Fruit fly (Drosophila melanogaster): ENCODE measurements around the gene swm.

Gene swm

DNA sequence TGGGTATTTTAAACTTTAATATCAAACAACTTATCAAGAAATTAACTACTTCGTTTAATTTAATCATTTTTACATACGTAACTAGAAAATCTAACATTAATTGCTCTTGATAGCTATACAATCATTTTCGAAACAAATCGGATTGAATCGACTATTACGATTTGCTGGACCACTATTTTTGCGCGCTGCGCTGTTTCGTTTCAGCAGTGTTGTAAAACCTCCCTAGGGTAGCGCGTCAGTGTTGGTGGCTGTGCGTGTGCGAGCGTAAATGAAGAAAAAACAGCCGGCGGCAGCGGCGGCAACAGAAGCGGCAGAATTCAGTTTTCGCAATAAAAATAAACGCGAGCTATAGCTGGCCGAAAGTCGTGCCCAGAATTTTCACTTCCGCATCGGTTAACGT is 40.2 kb downstream of the swm start, which contains the start of gene CG33116 (continued):
- no peak for TF ChIP-seq crol (GFP tag; IDR thresholded peaks at IDR 0.05)
- TF ChIP-seq CG17359 (tag; optimal IDR thresholded peaks at IDR 0.05), result peak; percentile 80
- peak; percentile 81 for TF ChIP-seq pho (GFP tag; optimal IDR thresholded peaks at IDR 0.05)
- no peak for TF ChIP-seq pita (GFP tag; optimal IDR thresholded peaks at IDR 0.05)
- TF ChIP-seq CG17385 (GFP tag; optimal IDR thresholded peaks at IDR 0.05), result peak; percentile 78
- TF ChIP-seq CG17186 (GFP tag; optimal IDR thresholded peaks at IDR 0.05), result peak; percentile 70
- peak; percentile 70 for TF ChIP-seq Atf3 (GFP tag; optimal IDR thresholded peaks at IDR 0.05)
- no peak for TF ChIP-seq Tbp (GFP tag; optimal IDR thresholded peaks at IDR 0.05)
- peak; percentile 10; the same call in 1 of the 2 replicates for TF ChIP-seq Ravus (GFP tag; IDR thresholded peaks at IDR 0.05)
- TF ChIP-seq Pdp1 (GFP tag; optimal IDR thresholded peaks at IDR 0.05), result peak; percentile 77 to 80
- TF ChIP-seq hbn (GFP tag; IDR thresholded peaks at IDR 0.05; ENCODE audit: partially characterized antibody), result peak; percentile 42; the same call in 1 of the 2 replicates
- peak; percentile 62 for TF ChIP-seq CG6254 (GFP tag; optimal IDR thresholded peaks at IDR 0.05)
- peak; percentile 56 for TF ChIP-seq Nf-YB (GFP tag; optimal IDR thresholded peaks at IDR 0.05)
- TF ChIP-seq ab (GFP tag; optimal IDR thresholded peaks at IDR 0.05), result peak; percentile 26
- TF ChIP-seq grn (GFP tag; optimal IDR thresholded peaks at IDR 0.05), result peak; percentile 25
- TF ChIP-seq CG13424 (tag; optimal IDR thresholded peaks at IDR 0.05), result peak; percentile 76
- TF ChIP-seq CG17568 (GFP tag; optimal IDR thresholded peaks at IDR 0.05), result peak; percentile 72
- peak; percentile 30 for TF ChIP-seq CG6683 (GFP tag; optimal IDR thresholded peaks at IDR 0.05)
- TF ChIP-seq nom (GFP tag; optimal IDR thresholded peaks at IDR 0.05), result peak; percentile 70
- TF ChIP-seq Antp (GFP tag; optimal IDR thresholded peaks at IDR 0.05), result peak; percentile 88
- TF ChIP-seq pan (optimal IDR thresholded peaks at IDR 0.05), result no peak
- TF ChIP-seq pan (GFP tag; optimal IDR thresholded peaks at IDR 0.05 in 1 of 2, IDR thresholded peaks at IDR 0.05 in 1 of 2), result peak in 1 of 2 experiments; percentile 80
- TF ChIP-seq Rfx (GFP tag; IDR thresholded peaks at IDR 0.05), result peak; percentile 92
- peak; percentile 51 for TF ChIP-seq cato (GFP tag; optimal IDR thresholded peaks at IDR 0.05; ENCODE audit: borderline replicate concordance)
- TF ChIP-seq Rx (GFP tag; IDR thresholded peaks at IDR 0.05), result peak; percentile 65
- no peak for TF ChIP-seq hb (GFP tag; IDR thresholded peaks at IDR 0.05; ENCODE audit: partially characterized antibody)
- TF ChIP-seq Chrac-16 (GFP tag; optimal IDR thresholded peaks at IDR 0.05), result peak; percentile 81
- peak; percentile 79 for TF ChIP-seq HHEX (GFP tag; optimal IDR thresholded peaks at IDR 0.05)
- peak; percentile 78 for TF ChIP-seq B-H2 (GFP tag; optimal IDR thresholded peaks at IDR 0.05)
- peak; percentile 61 for TF ChIP-seq CG16815 (GFP tag; optimal IDR thresholded peaks at IDR 0.05)
- no peak for TF ChIP-seq Trl (optimal IDR thresholded peaks at IDR 0.05)
- TF ChIP-seq Trl (GFP tag; optimal IDR thresholded peaks at IDR 0.05), result peak; percentile 88
- TF ChIP-seq eyg (GFP tag; optimal IDR thresholded peaks at IDR 0.05), result peak; percentile 47
- peak; percentile 90 for TF ChIP-seq chn (GFP tag; optimal IDR thresholded peaks at IDR 0.05)
- TF ChIP-seq tna (GFP tag; IDR thresholded peaks at IDR 0.05; ENCODE audit: partially characterized antibody), result no peak
- TF ChIP-seq CG13775 (GFP tag; optimal IDR thresholded peaks at IDR 0.05), result peak; percentile 74
- TF ChIP-seq ken (GFP tag; IDR thresholded peaks at IDR 0.05), result peak; percentile 84
- peak; percentile 70 for TF ChIP-seq da (GFP tag; optimal IDR thresholded peaks at IDR 0.05)
- peak; percentile 78 for TF ChIP-seq rib (GFP tag; IDR thresholded peaks at IDR 0.05)
- TF ChIP-seq Bdp1 (GFP tag; optimal IDR thresholded peaks at IDR 0.05), result peak; percentile 70
- TF ChIP-seq esg (GFP tag; conservative IDR thresholded peaks at IDR 0.05), result no peak
- peak; percentile 30 for TF ChIP-seq CTCF (GFP tag; optimal IDR thresholded peaks at IDR 0.05)
- no peak for TF ChIP-seq CG7928 (GFP tag; optimal IDR thresholded peaks at IDR 0.05)
- peak; percentile 60 for TF ChIP-seq CG11398 (GFP tag; optimal IDR thresholded peaks at IDR 0.05)
- 0 out of 2 replicates have a peak, but pooled peaks have one; percentile 32 for TF ChIP-seq CG10959 (GFP tag; IDR thresholded peaks at IDR 0.05)
- TF ChIP-seq Opbp (GFP tag; IDR thresholded peaks at IDR 0.05; ENCODE audit: partially characterized antibody), result peak; percentile 65; the same call in 2 of the 3 replicates
- TF ChIP-seq CG12391 (tag; optimal IDR thresholded peaks at IDR 0.05), result peak; percentile 85
- TF ChIP-seq CG16813 (GFP tag; IDR thresholded peaks at IDR 0.05; ENCODE audit: partially characterized antibody), result no peak
- TF ChIP-seq CG2202 (tag; optimal IDR thresholded peaks at IDR 0.05), result peak; percentile 63
- 0 out of 2 replicates have a peak, but pooled peaks have one; percentile 15 for TF ChIP-seq nerfin-2 (GFP tag; IDR thresholded peaks at IDR 0.05; ENCODE audit: partially characterized antibody)
- TF ChIP-seq Optix (GFP tag; IDR thresholded peaks at IDR 0.05), result peak; percentile 68

All from whole organism, embryonic.